Worm (Caenorhabditis elegans): ENCODE data around the gene ZK1127.3.

The ZK1127.3 gene

DNA sequence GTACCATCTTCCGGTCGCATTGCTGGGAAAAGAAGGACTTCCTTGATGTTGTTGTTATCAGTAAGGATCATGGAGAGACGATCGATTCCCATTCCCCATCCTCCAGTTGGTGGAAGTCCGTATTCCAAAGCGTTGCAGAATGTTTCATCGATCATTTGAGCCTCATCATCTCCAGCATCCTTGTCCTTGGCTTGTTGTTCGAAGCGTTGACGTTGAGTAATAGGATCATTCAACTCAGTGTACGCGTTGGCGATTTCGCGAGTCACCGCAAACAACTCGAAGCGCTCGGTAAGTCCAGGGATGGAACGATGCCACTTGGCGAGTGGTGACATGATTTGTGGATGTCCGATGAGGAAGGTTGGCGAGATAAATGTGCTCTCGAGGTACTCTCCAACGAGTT lies 15.3 kb downstream of the ZK1127.3 start:
- no peak for TF ChIP-seq lin-38 (GFP tag; IDR thresholded peaks at IDR 0.05)

DNA sequence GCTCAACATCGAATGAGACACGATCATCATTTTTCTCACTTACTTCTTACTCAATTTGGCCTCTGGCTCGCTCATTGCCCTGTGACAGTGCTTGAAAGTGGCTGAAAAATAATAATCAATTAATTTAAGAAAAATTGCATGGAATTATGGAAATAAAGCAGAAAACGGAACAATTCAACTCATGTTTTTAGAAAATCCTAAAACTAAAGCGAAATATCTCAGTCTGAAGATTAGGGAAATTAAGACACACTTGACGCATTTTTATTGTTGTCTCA lies 17.2 kb downstream of the ZK1127.3 start, which contains the start of gene kars-1:
Gene kars-1 (minus strand): TSS at position 101 of the 275 bp plus-strand sequence.
- TF ChIP-seq nhr-237 (tag; optimal IDR thresholded peaks at IDR 0.05), result no peak

DNA sequence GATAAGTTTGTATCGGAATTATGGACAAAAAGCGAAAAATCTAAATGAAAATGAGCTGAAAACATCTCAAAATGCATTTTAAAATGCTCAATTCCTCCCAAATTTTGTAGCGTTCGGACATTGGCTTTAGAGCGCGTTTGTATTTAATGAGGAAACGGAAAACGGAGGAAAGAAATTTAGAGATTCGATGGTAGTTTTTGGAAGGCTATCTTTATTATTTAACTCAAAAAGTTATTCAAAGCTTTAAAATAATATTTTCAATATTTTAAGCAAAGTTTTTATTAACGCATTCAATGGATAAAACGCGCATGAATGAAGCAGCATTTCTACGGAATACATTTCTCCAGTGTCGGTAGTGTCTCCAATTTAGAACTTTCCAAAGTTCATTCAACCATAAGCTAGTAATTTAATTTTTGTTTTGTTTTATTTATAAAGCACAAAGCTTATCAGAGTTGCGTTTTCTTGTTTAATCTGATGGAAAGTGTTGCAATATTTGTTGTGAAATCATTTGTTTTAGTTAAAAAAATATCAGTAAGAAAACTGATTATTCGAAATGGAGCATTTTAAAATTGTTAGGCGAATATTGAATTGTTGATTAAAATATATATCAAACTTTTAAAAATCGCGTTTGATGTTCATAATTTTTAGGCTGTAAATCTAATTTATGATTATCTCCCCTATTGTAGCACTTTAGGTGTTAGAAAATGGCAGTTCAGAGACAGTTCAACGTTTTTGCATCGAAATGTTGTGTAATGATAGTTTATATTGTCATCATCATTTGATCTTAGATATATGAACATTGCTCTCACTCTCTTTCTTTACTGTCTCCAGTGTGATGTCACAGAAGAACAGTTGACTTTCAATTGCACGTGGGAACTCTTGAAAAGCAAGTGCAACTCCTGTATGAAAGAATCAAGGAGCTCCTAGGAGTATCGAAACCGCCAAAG lies 17.8 kb downstream of the ZK1127.3 start:
- peak; percentile 89 for TF ChIP-seq lin-38 (GFP tag; IDR thresholded peaks at IDR 0.05)
- TF ChIP-seq mes-2 (tag; optimal IDR thresholded peaks at IDR 0.05; ENCODE audit: poor library complexity, severe bottlenecking), result peak; percentile 77
- peak in 1 of 2 experiments; percentile 72 for TF ChIP-seq hif-1 (tag; optimal IDR thresholded peaks at IDR 0.05)
- TF ChIP-seq R02D3.7 (tag; optimal IDR thresholded peaks at IDR 0.05), result no peak
- TF ChIP-seq madf-9 (GFP tag; conservative IDR thresholded peaks at IDR 0.05), result no peak
- no peak for TF ChIP-seq daf-19 (GFP tag; conservative IDR thresholded peaks at IDR 0.05)
- TF ChIP-seq ceh-82 (tag; optimal IDR thresholded peaks at IDR 0.05), result no peak
- peak; percentile 78 for TF ChIP-seq hlh-11 (tag; optimal IDR thresholded peaks at IDR 0.05)
- no peak for TF ChIP-seq aha-1 (tag)
- TF ChIP-seq ceh-32 (tag; optimal IDR thresholded peaks at IDR 0.05; ENCODE audit: poor library complexity), result no peak
- peak; percentile 72 for TF ChIP-seq T20F7.1 (GFP tag; optimal IDR thresholded peaks at IDR 0.05)
- no peak for TF ChIP-seq zfp-2 (tag; optimal IDR thresholded peaks at IDR 0.05)
- TF ChIP-seq vab-7 (GFP tag; IDR thresholded peaks at IDR 0.05), result peak; percentile 32; the same call in 1 of the 2 replicates
- no peak for TF ChIP-seq ZK546.5 (tag; optimal IDR thresholded peaks at IDR 0.05)
- TF ChIP-seq mdt-29 (GFP tag; IDR thresholded peaks at IDR 0.05), result peak; percentile 53; the same call in 1 of the 2 replicates
- peak; percentile 75 for TF ChIP-seq nhr-10 (tag; optimal IDR thresholded peaks at IDR 0.05)
- TF ChIP-seq fkh-10 (GFP tag; optimal IDR thresholded peaks at IDR 0.05), result peak; percentile 15
- no peak for TF ChIP-seq F44E2.7 (GFP tag; IDR thresholded peaks at IDR 0.05)
- TF ChIP-seq mxl-3 (GFP tag; optimal IDR thresholded peaks at IDR 0.05), result peak; percentile 43
- peak; percentile 53; the same call in 1 of the 2 replicates for TF ChIP-seq ceh-20 (GFP tag; IDR thresholded peaks at IDR 0.05)
- peak; percentile 11 for TF ChIP-seq unc-130 (GFP tag; optimal IDR thresholded peaks at IDR 0.05)
- TF ChIP-seq nhr-77 (tag; optimal IDR thresholded peaks at IDR 0.05), result peak; percentile 38
- 0 out of 2 replicates have a peak, but pooled peaks have one; percentile 23 for TF ChIP-seq hmg-1.1 (GFP tag; IDR thresholded peaks at IDR 0.05)
- no peak for TF ChIP-seq dmd-9 (GFP tag; IDR thresholded peaks at IDR 0.05)
- TF ChIP-seq mep-1 (tag; optimal IDR thresholded peaks at IDR 0.05), result peak; percentile 57
- peak; percentile 69; the same call in 1 of the 2 replicates for TF ChIP-seq tra-1 (GFP tag; IDR thresholded peaks at IDR 0.05)
- TF ChIP-seq nhr-48 (tag; optimal IDR thresholded peaks at IDR 0.05), result peak; percentile 32
- no peak for TF ChIP-seq ceh-44 (GFP tag; IDR thresholded peaks at IDR 0.05)
- TF ChIP-seq daf-16 (GFP tag; optimal IDR thresholded peaks at IDR 0.05), result no peak
- TF ChIP-seq daf-16 (tag; optimal IDR thresholded peaks at IDR 0.05), result peak; percentile 59
- no peak for TF ChIP-seq fos-1 (tag; optimal IDR thresholded peaks at IDR 0.05)
- TF ChIP-seq saeg-2 (GFP tag; IDR thresholded peaks at IDR 0.05), result no peak
- peak; percentile 56 for TF ChIP-seq rbr-2 (tag; optimal IDR thresholded peaks at IDR 0.05)
- TF ChIP-seq nhr-28 (tag; optimal IDR thresholded peaks at IDR 0.05), result peak; percentile 65
- TF ChIP-seq mdl-1 (tag; optimal IDR thresholded peaks at IDR 0.05), result peak in 1 of 2 experiments; percentile 47
- TF ChIP-seq lin-13 (GFP tag; optimal IDR thresholded peaks at IDR 0.05), result peak; percentile 21
- TF ChIP-seq dpl-1 (GFP tag; optimal IDR thresholded peaks at IDR 0.05), result peak; percentile 59
- peak; percentile 91 for TF ChIP-seq dmd-6 (GFP tag; IDR thresholded peaks at IDR 0.05)
- no peak for TF ChIP-seq gei-8 (GFP tag; optimal IDR thresholded peaks at IDR 0.05)
- no peak for TF ChIP-seq nhr-237 (tag; optimal IDR thresholded peaks at IDR 0.05)
- TF ChIP-seq lsy-2 (tag; optimal IDR thresholded peaks at IDR 0.05), result peak; percentile 21 to 81
- TF ChIP-seq dve-1 (tag; optimal IDR thresholded peaks at IDR 0.05; ENCODE audit: insufficient read depth), result peak; percentile 80
- peak; percentile 68; the same call in 1 of the 2 replicates for TF ChIP-seq lin-1 (GFP tag; IDR thresholded peaks at IDR 0.05)
- TF ChIP-seq hlh-30 (tag; optimal IDR thresholded peaks at IDR 0.05; ENCODE audit: insufficient read depth), result peak; percentile 73
